Worm (Caenorhabditis elegans): ENCODE results near the gene sptl-2.

DNA sequence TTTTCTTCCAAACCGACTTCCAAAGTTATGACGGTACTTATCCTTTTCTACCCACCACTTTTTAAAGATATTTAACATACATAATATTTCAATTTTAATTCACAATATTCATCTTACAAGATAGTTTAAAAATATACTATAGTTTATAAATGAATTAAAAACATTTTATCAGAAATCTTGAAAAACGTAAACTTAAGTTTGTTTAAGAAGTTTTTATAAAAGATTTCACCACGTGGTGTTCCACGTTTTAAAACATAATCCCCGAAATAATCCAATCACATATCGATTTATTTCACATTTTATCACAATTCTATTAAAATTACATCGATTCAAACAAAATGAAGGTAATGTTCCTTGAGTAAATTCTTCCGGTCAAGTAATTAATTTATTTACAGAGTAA lies 29.7 kb downstream of the sptl-2 start, which contains the start of gene ZC513.3:
- TF ChIP-seq flt-1 (GFP tag; IDR thresholded peaks at IDR 0.05), result no peak
- no peak for TF ChIP-seq klf-2 (GFP tag; conservative IDR thresholded peaks at IDR 0.05)
- TF ChIP-seq ref-1 (GFP tag; conservative IDR thresholded peaks at IDR 0.05), result no peak
- no peak for TF ChIP-seq ztf-29 (GFP tag; IDR thresholded peaks at IDR 0.05)

Data from whole organism, midembryonic.